Worm (Caenorhabditis elegans): ENCODE measurements around the gene srz-14.

The srz-14 gene

DNA sequence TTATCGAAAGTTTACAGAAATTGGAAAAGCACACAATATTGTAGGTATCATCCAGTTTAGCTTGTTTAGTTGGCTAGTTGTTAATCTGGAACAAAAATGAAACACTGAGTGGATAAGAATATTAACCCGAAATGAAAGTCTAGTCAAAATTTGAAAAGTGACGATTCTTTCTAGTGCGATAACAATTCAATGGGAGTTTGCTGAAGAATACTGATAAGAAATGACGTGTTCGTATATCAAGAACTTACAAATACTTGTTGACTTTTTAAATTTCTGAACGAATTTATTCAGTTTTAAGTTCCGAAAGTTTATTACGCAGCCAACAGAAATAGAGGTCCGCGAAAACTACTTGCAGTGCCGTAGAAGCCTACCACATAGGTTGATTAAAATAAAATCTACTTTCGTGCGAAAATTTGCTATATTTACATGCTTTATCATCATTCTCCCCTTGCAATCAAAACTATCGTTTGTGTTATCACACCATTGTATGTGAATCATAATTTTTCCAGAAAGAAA is 40.3 kb upstream of the srz-14 start, which contains the start of gene fbxa-88:
Gene fbxa-88 (minus strand): TSS at position 51 of the 516 bp plus-strand sequence.
- TF ChIP-seq pqm-1 (tag; optimal IDR thresholded peaks at IDR 0.05) (peak; percentile 47), elt-2 (tag; optimal IDR thresholded peaks at IDR 0.05) (peak; percentile 80), nhr-20 (tag; optimal IDR thresholded peaks at IDR 0.05) (peak; percentile 12), lin-35 (GFP tag; optimal IDR thresholded peaks at IDR 0.05) (no peak)

DNA sequence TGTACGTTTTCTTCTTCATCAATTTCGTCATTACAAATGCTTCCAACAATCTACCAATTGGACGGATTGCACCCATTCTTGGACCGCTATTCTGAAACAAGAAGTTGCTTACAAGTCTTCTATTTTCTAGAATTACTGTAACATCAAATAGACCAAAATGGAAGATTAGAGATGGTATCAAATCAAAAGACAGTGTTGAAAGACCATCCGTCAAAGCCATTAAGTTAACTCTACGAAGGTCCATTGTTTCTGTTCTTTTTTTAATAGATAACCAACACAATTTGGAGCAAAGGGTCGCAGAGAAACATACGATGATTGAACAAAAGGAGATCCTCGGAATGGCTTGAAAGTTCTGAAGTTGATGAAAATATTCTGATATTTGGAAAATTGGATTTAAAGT is 38.4 kb upstream of the srz-14 start:
- TF ChIP-seq alr-1 (tag; optimal IDR thresholded peaks at IDR 0.05; ENCODE audit: borderline replicate concordance) (no peak), elt-2 (tag; optimal IDR thresholded peaks at IDR 0.05) (no peak), snpc-4 (tag; optimal IDR thresholded peaks at IDR 0.05) (no peak), skn-1 (tag; optimal IDR thresholded peaks at IDR 0.05) (no peak), nhr-85 (tag) (no peak), ztf-11 (tag; optimal IDR thresholded peaks at IDR 0.05) (no peak), irx-1 (tag; optimal IDR thresholded peaks at IDR 0.05) (no peak), grh-1 (GFP tag; IDR thresholded peaks at IDR 0.05) (no peak), fkh-10 (GFP tag; optimal IDR thresholded peaks at IDR 0.05) (no peak), unc-98 (GFP tag; IDR thresholded peaks at IDR 0.05) (no peak), dpl-1 (GFP tag; optimal IDR thresholded peaks at IDR 0.05) (no peak), nhr-12 (tag; optimal IDR thresholded peaks at IDR 0.05) (no peak), sup-37 (GFP tag; optimal IDR thresholded peaks at IDR 0.05) (no peak), hlh-4 (tag; optimal IDR thresholded peaks at IDR 0.05) (no peak)

DNA sequence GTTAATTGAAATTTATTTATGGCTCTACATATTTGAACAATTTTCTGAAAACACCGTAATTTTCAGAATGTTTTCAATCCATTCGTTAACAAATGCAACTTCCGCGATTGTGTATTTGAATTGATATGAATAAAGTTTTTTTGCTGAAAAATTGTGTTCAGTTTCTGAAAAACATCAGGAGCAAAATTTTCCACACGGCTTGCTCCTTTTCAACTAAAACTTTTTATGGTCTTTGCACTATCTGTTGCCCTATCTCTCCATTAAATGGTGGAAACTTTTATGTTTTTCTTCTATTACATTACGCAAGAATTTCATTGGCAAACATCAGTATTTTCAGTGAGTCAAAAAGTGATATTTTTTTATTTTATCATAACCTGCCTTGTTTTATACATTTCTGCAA is 34.7 kb upstream of the srz-14 start, which contains the start of gene F10A3.4:
Gene F10A3.4 (plus strand): TSS at position 301 of the 400 bp plus-strand sequence.
- TF ChIP-seq mab-9 (GFP tag; IDR thresholded peaks at IDR 0.05) (no peak), lin-15B (tag; optimal IDR thresholded peaks at IDR 0.05) (no peak), alr-1 (tag; optimal IDR thresholded peaks at IDR 0.05; ENCODE audit: borderline replicate concordance) (no peak), isw-1 (GFP tag; IDR thresholded peaks at IDR 0.05) (no peak), ama-1 (optimal IDR thresholded peaks at IDR 0.05) (no peak), sup-37 (GFP tag; optimal IDR thresholded peaks at IDR 0.05) (no peak), egl-27 (tag; optimal IDR thresholded peaks at IDR 0.05) (no peak), snu-23 (GFP tag; optimal IDR thresholded peaks at IDR 0.05) (no peak), lin-35 (GFP tag; optimal IDR thresholded peaks at IDR 0.05) (no peak), rnt-1 (tag; optimal IDR thresholded peaks at IDR 0.05) (no peak), nhr-85 (tag) (no peak), ceh-82 (tag; optimal IDR thresholded peaks at IDR 0.05) (no peak), sptf-1 (tag; optimal IDR thresholded peaks at IDR 0.05) (no peak), nhr-19 (GFP tag; conservative IDR thresholded peaks at IDR 0.05) (no peak), ces-1 (GFP tag; optimal IDR thresholded peaks at IDR 0.05) (no peak), hlh-17 (GFP tag; optimal IDR thresholded peaks at IDR 0.05; ENCODE audit: borderline replicate concordance) (no peak), hlh-4 (tag; optimal IDR thresholded peaks at IDR 0.05) (no peak)

DNA sequence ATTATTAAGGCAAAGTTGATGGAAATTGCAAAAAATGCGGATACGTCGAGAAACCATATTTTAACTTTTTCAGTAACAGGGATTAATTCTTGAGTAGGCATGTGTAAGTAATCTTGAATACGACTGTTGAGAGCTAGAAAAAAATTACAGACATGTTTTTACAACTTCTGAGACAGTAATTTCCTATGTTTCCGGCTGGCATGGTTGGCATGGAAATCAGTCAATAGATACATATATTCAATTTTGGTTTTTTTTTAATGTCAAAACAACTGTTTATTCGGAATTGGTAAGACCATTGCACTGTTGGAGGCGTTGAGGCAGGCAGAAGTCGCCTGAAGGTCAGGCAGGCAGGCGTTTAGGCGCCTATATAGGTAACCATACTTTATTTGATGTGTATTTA is 30.1 kb upstream of the srz-14 start, which contains the start of gene str-254:
Gene str-254 (minus strand): TSS at position 101 of the 400 bp plus-strand sequence.
- TF ChIP-seq ceh-88 (GFP tag; IDR thresholded peaks at IDR 0.05), result no peak

DNA sequence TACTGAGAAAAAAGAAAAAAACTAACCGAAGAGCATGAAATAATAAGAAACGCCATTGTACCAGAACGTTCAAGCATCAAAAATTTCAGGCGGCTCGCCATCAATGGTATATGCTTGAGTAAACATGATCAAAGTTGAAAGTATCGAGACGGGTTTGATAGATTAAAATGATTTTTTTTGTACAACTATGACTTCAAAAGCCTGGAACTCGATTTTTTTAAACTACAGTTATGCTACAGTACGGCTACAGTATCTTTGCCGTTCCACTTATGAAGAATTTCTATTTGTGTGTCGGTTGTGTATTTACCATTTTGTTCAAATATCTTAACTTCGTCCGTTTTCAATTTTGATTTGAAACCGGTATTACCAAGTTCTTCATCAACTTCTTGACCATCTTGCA is 28.3 kb upstream of the srz-14 start, which contains the start of gene str-97:
Gene str-97 (minus strand): TSS at position 101 of the 400 bp plus-strand sequence.
- no peak for TF ChIP-seq jun-1 (tag; optimal IDR thresholded peaks at IDR 0.05)
- no peak for TF ChIP-seq swsn-7 (tag; optimal IDR thresholded peaks at IDR 0.05)
- TF ChIP-seq nhr-19 (GFP tag; conservative IDR thresholded peaks at IDR 0.05), result no peak
- TF ChIP-seq nhr-85 (tag), result no peak
- TF ChIP-seq fos-1 (tag; optimal IDR thresholded peaks at IDR 0.05), result no peak
- TF ChIP-seq lsy-2 (tag; optimal IDR thresholded peaks at IDR 0.05), result no peak
- no peak for TF ChIP-seq dpl-1 (GFP tag; optimal IDR thresholded peaks at IDR 0.05)
- TF ChIP-seq zag-1 (tag; optimal IDR thresholded peaks at IDR 0.05), result no peak
- no peak for TF ChIP-seq fkh-10 (GFP tag; optimal IDR thresholded peaks at IDR 0.05)
- TF ChIP-seq tlp-1 (tag; optimal IDR thresholded peaks at IDR 0.05), result no peak
- no peak for TF ChIP-seq unc-86 (tag; optimal IDR thresholded peaks at IDR 0.05)
- TF ChIP-seq Y116A8C.19 (tag; optimal IDR thresholded peaks at IDR 0.05; ENCODE audit: borderline replicate concordance), result no peak
- no peak for TF ChIP-seq fkh-8 (tag; optimal IDR thresholded peaks at IDR 0.05)
- no peak for TF ChIP-seq grh-1 (GFP tag; IDR thresholded peaks at IDR 0.05)
- TF ChIP-seq snpc-4 (tag; optimal IDR thresholded peaks at IDR 0.05), result no peak

Data from whole organism, L1 larva.